Worm (Caenorhabditis elegans): Measurements from ENCODE around the gene nlp-28.

- no peak for TF ChIP-seq dao-5 (tag; optimal IDR thresholded peaks at IDR 0.05)
- TF ChIP-seq him-1 (tag; optimal IDR thresholded peaks at IDR 0.05), result no peak
- TF ChIP-seq W03F9.2 (tag; optimal IDR thresholded peaks at IDR 0.05), result no peak
Measured at ce11 chrV:4007927-4008326, 20.2 kb downstream of the nlp-28 start, which contains the start of gene srh-7.

Measured in whole organism, L4/young adult.